Fruit fly (Drosophila melanogaster) whole organism, pupa: ENCODE measurements around the gene Sfp78E.

Source experiments
- CG4496 ChIP-seq: fragments of 200-800 bp; sonication (Bioruptor generic); IDR thresholded peaks from 3 replicates; pipeline ENCODE4 v1.3.6; 2022; ENCODE audit warnings: missing biosample characterization, missing genetic modification characterization
- rn ChIP-seq: fragments of 200-800 bp; sonication (Bioruptor generic); IDR thresholded peaks from 2 replicates; pipeline ENCODE4 v1.3.6; 2022; ENCODE audit warnings: missing biosample characterization, missing genetic modification characterization

dm6 chr3L:21727013-21727727 lies 43.3 kb upstream of the Sfp78E start:
- no peak for TF ChIP-seq CG4496 (GFP tag; lab: Robert Waterston, UW)
- TF ChIP-seq rn (GFP tag; lab: Robert Waterston, UW) = no peak
